Worm (Caenorhabditis elegans) whole organism, young adult: Measurements from ENCODE around the gene let-721.
A peak's percentile ranks its signal among the peaks of the same experiment; 100 is the strongest.

Experiments
- B0261.1 ChIP-seq: sonication (generic microtip); optimal IDR thresholded peaks from 2 replicates; lab custom pipeline; 2016; ENCODE audit warnings: mild to moderate bottlenecking, missing genetic modification characterization, moderate library complexity, missing compliant biosample characterization
- F33H1.4 ChIP-seq: fragments of 200-800 bp; sonication (Bioruptor generic); IDR thresholded peaks from 2 replicates; pipeline ENCODE4 v1.3.6; 2022; ENCODE audit warnings: missing genetic modification reagents, missing genetic modification characterization, missing compliant biosample characterization
- F37B4.10 ChIP-seq: fragments of 200-800 bp; sonication (Bioruptor generic); IDR thresholded peaks from 2 replicates; pipeline ENCODE4 v1.3.6; 2022; ENCODE audit warnings: missing genetic modification characterization, missing compliant biosample characterization
- F52B5.7 ChIP-seq: sonication (generic microtip); optimal IDR thresholded peaks from 2 replicates; lab custom pipeline; 2016; ENCODE audit warnings: mild to moderate bottlenecking, missing genetic modification characterization, missing compliant biosample characterization
- F57C9.4 ChIP-seq: sonication (generic microtip); optimal IDR thresholded peaks from 2 replicates; lab custom pipeline; 2017; ENCODE audit warnings: mild to moderate bottlenecking, missing genetic modification characterization, missing compliant biosample characterization
- K12H6.12 ChIP-seq: fragments of 200-800 bp; sonication (Bioruptor generic); optimal IDR thresholded peaks from 2 replicates; lab custom pipeline; 2018; ENCODE audit warnings: mild to moderate bottlenecking, missing genetic modification characterization, missing compliant biosample characterization
- T07F8.4 ChIP-seq: sonication (generic microtip); optimal IDR thresholded peaks from 2 replicates; lab custom pipeline; 2016; ENCODE audit warnings: mild to moderate bottlenecking, missing genetic modification characterization, moderate library complexity, missing compliant biosample characterization
- T26A5.8 ChIP-seq: sonication (generic microtip); optimal IDR thresholded peaks from 2 replicates; lab custom pipeline; 2016; ENCODE audit warnings: missing genetic modification characterization, missing compliant biosample characterization
- Y56A3A.18 ChIP-seq: fragments of 200-800 bp; sonication (Bioruptor generic); IDR thresholded peaks from 2 replicates; pipeline ENCODE4 v1.3.6; 2022; ENCODE audit warnings: missing genetic modification reagents, missing genetic modification characterization, missing compliant biosample characterization
- Y67H2A.10 ChIP-seq: fragments of 200-800 bp; sonication (Bioruptor generic); conservative IDR thresholded peaks from 2 replicates; pipeline ENCODE4 v1.3.6; 2022; ENCODE audit warnings: missing genetic modification reagents, missing genetic modification characterization, missing compliant biosample characterization
- ama-1 ChIP-seq, 3 experiments: fragments of 150-350 bp in 1 of 3; sonication (generic microtip) in 2 of 3; optimal IDR thresholded peaks; 2 replicates each; lab custom pipeline; 2014 to 2018; ENCODE audit warnings: missing biosample characterization in 2 of 3, missing genetic modification characterization in 2 of 3, missing genetic modification reagents in 2 of 3
- aptf-2 ChIP-seq: fragments of 200-800 bp; sonication (Bioruptor generic); conservative IDR thresholded peaks from 2 replicates; pipeline ENCODE4 v1.3.6; 2022; ENCODE audit warnings: missing genetic modification reagents, missing genetic modification characterization, missing compliant biosample characterization
- aptf-3 ChIP-seq: fragments of 200-800 bp; sonication (Bioruptor generic); IDR thresholded peaks from 2 replicates; pipeline ENCODE4 v1.3.6; 2022; ENCODE audit warnings: missing genetic modification characterization, missing compliant biosample characterization
- atf-7 ChIP-seq: sonication (generic microtip); optimal IDR thresholded peaks from 2 replicates; lab custom pipeline; 2017; ENCODE audit warnings: mild to moderate bottlenecking, missing genetic modification characterization, missing compliant biosample characterization
- attf-5 ChIP-seq: fragments of 200-800 bp; sonication (Bioruptor generic); optimal IDR thresholded peaks from 2 replicates; lab custom pipeline; 2018; ENCODE audit warnings: mild to moderate bottlenecking, missing genetic modification characterization, missing compliant biosample characterization
- cebp-1 ChIP-seq, 2 experiments: fragments of 200-800 bp in 1 of 2; sonication (Bioruptor generic) in 1 of 2; sonication (generic microtip) in 1 of 2; IDR thresholded peaks in 1 of 2; optimal IDR thresholded peaks in 1 of 2; 2 replicates each; pipeline versions ENCODE4 v1.3.6 to Lab custom; 2017 to 2022; ENCODE audit warnings: missing compliant biosample characterization in 2 of 2, missing genetic modification characterization in 2 of 2, mild to moderate bottlenecking in 1 of 2, missing genetic modification reagents in 1 of 2, moderate library complexity in 1 of 2
- ceh-100 ChIP-seq: fragments of 200-800 bp; sonication (Bioruptor generic); IDR thresholded peaks from 2 replicates; pipeline ENCODE4 v1.3.6; 2022; ENCODE audit warnings: missing genetic modification reagents, missing genetic modification characterization, missing compliant biosample characterization
- ceh-79 ChIP-seq: sonication (generic microtip); optimal IDR thresholded peaks from 2 replicates; lab custom pipeline; 2017; ENCODE audit warnings: mild to moderate bottlenecking, missing genetic modification characterization, missing compliant biosample characterization
- dpl-1 ChIP-seq: fragments of 150-350 bp; optimal IDR thresholded peaks from 2 replicates; lab custom pipeline; 2014; ENCODE audit warnings: missing biosample characterization, missing genetic modification reagents, missing genetic modification characterization
- lin-26 ChIP-seq: fragments of 200-800 bp; sonication (Bioruptor generic); IDR thresholded peaks from 2 replicates; pipeline ENCODE4 v1.3.6; 2022; ENCODE audit warnings: missing genetic modification reagents, missing genetic modification characterization, missing compliant biosample characterization
- lin-54 ChIP-seq: fragments of 200-800 bp; sonication (Bioruptor generic); optimal IDR thresholded peaks from 2 replicates; lab custom pipeline; 2018; ENCODE audit warnings: mild to moderate bottlenecking, missing genetic modification characterization, missing compliant biosample characterization
- mcd-1 ChIP-seq: fragments of 200-800 bp; sonication (Bioruptor generic); IDR thresholded peaks from 2 replicates; pipeline ENCODE4 v1.3.6; 2022; ENCODE audit warnings: missing genetic modification reagents, missing genetic modification characterization, missing compliant biosample characterization
- nhr-179 ChIP-seq: sonication (generic microtip); optimal IDR thresholded peaks from 2 replicates; lab custom pipeline; 2016; ENCODE audit warnings: mild to moderate bottlenecking, missing genetic modification characterization, missing compliant biosample characterization
- nhr-80 ChIP-seq: sonication (generic microtip); optimal IDR thresholded peaks from 2 replicates; lab custom pipeline; 2016; ENCODE audit warnings: missing genetic modification characterization, missing compliant biosample characterization
- nhr-90 ChIP-seq: sonication (generic microtip); optimal IDR thresholded peaks from 2 replicates; lab custom pipeline; 2016; ENCODE audit warnings: missing genotype, mild to moderate bottlenecking, missing genetic modification characterization, missing compliant biosample characterization
- pha-4 ChIP-seq: fragments of 150-350 bp; sonication (generic microtip); optimal IDR thresholded peaks from 2 replicates; lab custom pipeline; 2014; ENCODE audit warnings: missing biosample characterization, missing genetic modification reagents, missing genetic modification characterization
- repo-1 ChIP-seq: sonication (generic microtip); optimal IDR thresholded peaks from 2 replicates; lab custom pipeline; 2017; ENCODE audit warnings: mild to moderate bottlenecking, missing genetic modification characterization, missing compliant biosample characterization
- sdz-38 ChIP-seq: sonication (generic microtip); optimal IDR thresholded peaks from 2 replicates; lab custom pipeline; 2016; ENCODE audit warnings: missing genotype, missing genetic modification characterization, missing compliant biosample characterization
- sea-2 ChIP-seq: fragments of 200-800 bp; sonication (Bioruptor generic); IDR thresholded peaks from 2 replicates; pipeline ENCODE4 v1.3.6; 2022; ENCODE audit warnings: missing genetic modification characterization, missing compliant biosample characterization
- snpc-1.3 ChIP-seq: sonication (generic microtip); optimal IDR thresholded peaks from 2 replicates; lab custom pipeline; 2017; ENCODE audit warnings: missing genetic modification characterization, mild to moderate bottlenecking, missing compliant biosample characterization, antibody characterized with exemption, moderate library complexity, missing genotype, missing genetic modification reagents; ENCODE audit not compliant: insufficient read depth
- sptf-2 ChIP-seq: fragments of 200-800 bp; sonication (Bioruptor generic); optimal IDR thresholded peaks from 2 replicates; lab custom pipeline; 2018; ENCODE audit warnings: mild to moderate bottlenecking, missing genetic modification characterization, missing compliant biosample characterization
- unc-130 ChIP-seq: sonication (generic microtip); optimal IDR thresholded peaks from 2 replicates; lab custom pipeline; 2016; ENCODE audit warnings: missing genetic modification reagents, missing genetic modification characterization, missing compliant biosample characterization
- unc-62 ChIP-seq: fragments of 150-350 bp; optimal IDR thresholded peaks from 2 replicates; lab custom pipeline; 2014; ENCODE audit warnings: missing biosample characterization, missing genetic modification reagents, missing genetic modification characterization
- xnd-1 ChIP-seq: sonication (generic microtip); optimal IDR thresholded peaks from 2 replicates; lab custom pipeline; 2016; ENCODE audit warnings: missing genotype, missing genetic modification reagents, missing genetic modification characterization, missing compliant biosample characterization
- ztf-18 ChIP-seq: sonication (generic microtip); optimal IDR thresholded peaks from 2 replicates; lab custom pipeline; 2016; ENCODE audit warnings: missing genotype, mild to moderate bottlenecking, missing genetic modification characterization, missing compliant biosample characterization
- ztf-22 ChIP-seq: fragments of 200-800 bp; sonication (Bioruptor generic); optimal IDR thresholded peaks from 2 replicates; lab custom pipeline; 2018; ENCODE audit warnings: mild to moderate bottlenecking, missing genetic modification characterization, moderate library complexity, missing compliant biosample characterization
- ztf-26 ChIP-seq: sonication (generic microtip); optimal IDR thresholded peaks from 2 replicates; lab custom pipeline; 2017; ENCODE audit warnings: missing genetic modification characterization, missing compliant biosample characterization

Gene let-721

DNA sequence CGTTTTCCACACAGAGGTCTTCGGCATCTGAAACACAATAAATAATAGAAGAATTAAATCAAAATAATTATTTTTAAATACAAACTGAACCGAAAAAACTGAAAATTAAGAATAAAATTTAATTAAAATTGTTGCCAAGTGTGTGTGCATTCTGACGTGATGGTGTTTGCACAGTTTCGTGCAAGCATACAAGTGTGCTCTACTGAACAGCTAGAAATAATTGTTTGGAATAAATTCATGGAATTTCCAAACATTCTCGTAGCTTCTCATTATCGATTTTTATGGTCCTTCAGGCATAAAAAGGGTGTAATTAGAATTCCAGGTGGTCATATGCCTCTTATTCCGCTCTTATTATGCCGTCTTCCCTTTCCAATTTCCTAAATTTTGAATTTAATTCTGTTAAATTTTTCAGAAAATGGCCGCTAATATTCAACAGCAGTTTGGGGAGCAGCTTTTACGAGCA lies 14.9 kb downstream of the let-721 start, which contains the start of the genes mrps-17 and txdc-9 (continued):
- TF ChIP-seq Y67H2A.10 (GFP tag; lab: Robert Waterston, UW) (no peak), unc-130 (GFP tag; lab: Kevin White, UChicago) (no peak), F37B4.10 (GFP tag; lab: Robert Waterston, UW) (no peak), F33H1.4 (GFP tag; lab: Robert Waterston, UW) (peak; percentile 41; the same call in 1 of the 2 replicates), unc-62 (GFP tag; lab: Kevin White, UChicago) (no peak), aptf-2 (GFP tag; lab: Robert Waterston, UW) (no peak), T07F8.4 (tag; lab: Kevin White, UChicago) (no peak), atf-7 (no peak), ceh-79 (tag; lab: Kevin White, UChicago) (no peak), ama-1 (optimal IDR thresholded peaks at IDR 0.05; lab: Kevin White, UChicago) (no peak), ama-1 (GFP tag; optimal IDR thresholded peaks at IDR 0.05; lab: Kevin White, UChicago) (peak in 1 of 2 experiments; percentile 13), ztf-18 (tag; lab: Kevin White, UChicago) (peak; percentile 55), sptf-2 (GFP tag; lab: Kevin White, UChicago) (no peak)
- TF ChIP-seq, all 124 proteins: peak for 27

DNA sequence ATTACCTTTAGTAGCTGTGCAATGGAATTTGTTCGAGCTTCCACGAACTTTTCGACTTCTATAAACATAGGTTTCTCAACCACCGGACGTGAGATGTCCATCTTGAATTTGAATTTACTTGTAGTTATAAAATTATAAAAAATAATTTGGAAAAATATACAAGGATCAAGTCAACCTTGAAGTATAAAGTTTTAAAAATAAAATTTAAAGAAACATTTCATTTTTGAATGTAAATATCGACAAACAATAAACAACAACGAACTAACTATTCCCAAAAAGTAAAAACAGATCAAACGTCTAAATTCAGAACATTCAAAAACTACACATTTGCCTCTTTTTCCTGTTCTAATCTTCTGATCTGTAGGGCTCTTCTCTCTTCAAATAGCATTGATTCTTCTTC lies 15.9 kb downstream of the let-721 start, which contains the start of gene popl-1:
Gene popl-1 (minus strand): TSS at position 101 of the 400 bp plus-strand sequence.
- TF ChIP-seq ztf-26 (tag; lab: Kevin White, UChicago), result no peak
- TF ChIP-seq aptf-3, result no peak
- TF ChIP-seq xnd-1 (tag; lab: Kevin White, UChicago), result no peak
- TF ChIP-seq sdz-38, result no peak
- no peak for TF ChIP-seq sea-2
- no peak for TF ChIP-seq lin-54
- no peak for TF ChIP-seq K12H6.12 (tag; lab: Kevin White, UChicago)
- no peak for TF ChIP-seq F57C9.4 (tag; lab: Kevin White, UChicago)
- no peak for TF ChIP-seq dpl-1 (GFP tag; lab: Kevin White, UChicago)
- TF ChIP-seq mcd-1 (GFP tag; lab: Robert Waterston, UW), result no peak
- TF ChIP-seq ama-1 (optimal IDR thresholded peaks at IDR 0.05; lab: Kevin White, UChicago), result no peak
- no peak for TF ChIP-seq ama-1 (GFP tag; optimal IDR thresholded peaks at IDR 0.05; lab: Kevin White, UChicago)
- TF ChIP-seq pha-4 (tag; lab: Kevin White, UChicago), result no peak
- no peak for TF ChIP-seq Y56A3A.18 (GFP tag; lab: Robert Waterston, UW)
- TF ChIP-seq nhr-90 (tag; lab: Kevin White, UChicago), result no peak

DNA sequence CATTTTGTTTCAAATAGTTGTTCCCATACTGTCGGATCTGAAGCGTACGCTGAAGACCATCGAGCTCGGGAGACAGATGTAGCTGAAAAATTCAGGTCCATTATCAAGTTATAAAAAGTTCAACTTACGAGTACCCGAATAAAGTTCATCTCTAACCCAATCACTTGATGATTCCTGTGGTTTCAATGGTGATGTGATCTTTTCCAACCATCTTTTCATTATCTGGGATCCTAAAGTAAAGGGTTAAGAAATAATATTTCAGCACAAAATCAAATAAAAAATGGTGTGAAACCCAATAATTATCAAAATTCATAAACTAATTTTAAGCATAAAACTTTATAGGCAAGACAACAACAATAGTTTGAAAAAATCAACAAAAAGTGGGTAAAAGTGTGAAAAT lies 19.5 kb downstream of the let-721 start, which contains the start of gene C05D11.8:
Gene C05D11.8 (minus strand): TSS at position 101 of the 400 bp plus-strand sequence.
- TF ChIP-seq ztf-22 (GFP tag; lab: Kevin White, UChicago) (no peak), mcd-1 (GFP tag; lab: Robert Waterston, UW) (no peak), lin-26 (GFP tag; lab: Robert Waterston, UW) (no peak), F52B5.7 (tag; lab: Kevin White, UChicago) (no peak), snpc-1.3 (tag; lab: Kevin White, UChicago) (no peak), nhr-179 (tag; lab: Kevin White, UChicago) (no peak)

DNA sequence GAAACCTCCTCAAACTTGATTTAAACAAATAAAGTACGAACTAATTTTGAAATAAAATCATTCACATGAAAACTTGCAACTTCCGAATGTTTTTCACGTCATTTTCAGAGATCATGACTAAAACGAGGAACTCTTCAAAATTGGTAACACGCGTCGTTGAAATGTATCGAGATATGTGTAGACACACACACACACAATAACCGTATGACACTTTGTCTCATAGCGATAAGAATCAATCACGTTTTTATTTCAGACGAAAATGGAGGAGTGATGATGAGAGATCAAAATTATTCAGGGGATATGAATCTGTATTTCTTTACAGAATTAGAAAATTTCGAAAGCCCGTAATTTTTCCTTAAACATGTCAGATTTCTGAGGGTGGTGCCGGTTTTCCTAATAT lies 24.0 kb downstream of the let-721 start:
- TF ChIP-seq atf-7, result peak; percentile 17
- no peak for TF ChIP-seq cebp-1 (GFP tag; IDR thresholded peaks at IDR 0.05; lab: Robert Waterston, UW)
- peak; percentile 35 for TF ChIP-seq cebp-1 (tag; optimal IDR thresholded peaks at IDR 0.05; lab: Kevin White, UChicago)
- no peak for TF ChIP-seq ceh-100 (GFP tag; lab: Robert Waterston, UW)
- TF ChIP-seq T26A5.8 (tag; lab: Kevin White, UChicago), result no peak
- TF ChIP-seq repo-1 (tag; lab: Kevin White, UChicago), result no peak
- TF ChIP-seq nhr-80, result peak; percentile 20
- peak; percentile 6 for TF ChIP-seq attf-5 (GFP tag; lab: Kevin White, UChicago)
- TF ChIP-seq B0261.1 (tag; lab: Kevin White, UChicago), result no peak
